Worm (Caenorhabditis elegans) whole organism, late embryonic: ENCODE data around the gene pinn-1.
A peak's percentile ranks its signal among the peaks of the same experiment; 100 is the strongest.

Experiments
- C08G9.2 ChIP-seq: sonication (generic microtip); optimal IDR thresholded peaks from 2 replicates; lab custom pipeline; 2016; ENCODE audit warnings: mild to moderate bottlenecking, missing genetic modification characterization, moderate library complexity, missing compliant biosample characterization
- K02D7.2 ChIP-seq: sonication (generic microtip); optimal IDR thresholded peaks from 2 replicates; lab custom pipeline; 2017; ENCODE audit warnings: mild to moderate bottlenecking, missing genetic modification characterization, missing compliant biosample characterization
- T23F11.4 ChIP-seq: fragments of 200-800 bp; sonication (Bioruptor generic); optimal IDR thresholded peaks from 2 replicates; lab custom pipeline; 2018; ENCODE audit warnings: mild to moderate bottlenecking, missing genetic modification characterization, missing compliant biosample characterization
- ama-1 ChIP-seq: fragments of 150-350 bp; optimal IDR thresholded peaks from 2 replicates; lab custom pipeline; 2014
- ceh-14 ChIP-seq: sonication (generic microtip); optimal IDR thresholded peaks from 2 replicates; lab custom pipeline; 2016; ENCODE audit warnings: missing genotype, missing genetic modification characterization, missing compliant biosample characterization
- ceh-18 ChIP-seq: sonication (generic microtip); optimal IDR thresholded peaks from 2 replicates; lab custom pipeline; 2016; ENCODE audit warnings: missing genetic modification characterization, missing compliant biosample characterization
- ceh-19 ChIP-seq: fragments of 200-800 bp; sonication (Bioruptor generic); optimal IDR thresholded peaks from 2 replicates; lab custom pipeline; 2018; ENCODE audit warnings: mild to moderate bottlenecking, missing genetic modification characterization, missing compliant biosample characterization
- ceh-22 ChIP-seq: sonication (generic microtip); optimal IDR thresholded peaks from 2 replicates; lab custom pipeline; 2017; ENCODE audit warnings: missing biosample characterization, missing genetic modification characterization
- ceh-24 ChIP-seq: sonication (generic microtip); optimal IDR thresholded peaks from 2 replicates; lab custom pipeline; 2016; ENCODE audit warnings: mild to moderate bottlenecking, missing genetic modification characterization, missing compliant biosample characterization
- ceh-31 ChIP-seq: sonication (generic microtip); optimal IDR thresholded peaks from 2 replicates; lab custom pipeline; 2016; ENCODE audit warnings: missing genetic modification characterization, missing compliant biosample characterization
- ceh-34 ChIP-seq: sonication (generic microtip); optimal IDR thresholded peaks from 2 replicates; lab custom pipeline; 2016; ENCODE audit warnings: mild to moderate bottlenecking, missing genetic modification characterization, missing compliant biosample characterization
- ceh-45 ChIP-seq: fragments of 200-800 bp; sonication (Bioruptor generic); IDR thresholded peaks from 2 replicates; pipeline ENCODE4 v1.3.6; 2022; ENCODE audit warnings: missing genetic modification reagents, missing genetic modification characterization, missing compliant biosample characterization
- ceh-48 ChIP-seq: sonication (generic microtip); optimal IDR thresholded peaks from 2 replicates; lab custom pipeline; 2016; ENCODE audit warnings: missing genetic modification characterization, inconsistent platforms, missing compliant biosample characterization
- che-1 ChIP-seq: sonication (generic microtip); optimal IDR thresholded peaks from 2 replicates; lab custom pipeline; 2016; ENCODE audit warnings: mild to moderate bottlenecking, missing genetic modification characterization, missing compliant biosample characterization
- elt-2 ChIP-seq: sonication (generic microtip); optimal IDR thresholded peaks from 2 replicates; lab custom pipeline; 2016; ENCODE audit warnings: missing genetic modification reagents, missing genetic modification characterization, missing compliant biosample characterization
- elt-4 ChIP-seq: sonication (generic microtip); optimal IDR thresholded peaks from 2 replicates; lab custom pipeline; 2016; ENCODE audit warnings: missing genetic modification characterization, missing compliant biosample characterization
- hlh-6 ChIP-seq: sonication (generic microtip); optimal IDR thresholded peaks from 2 replicates; lab custom pipeline; 2016; ENCODE audit warnings: missing genotype, missing genetic modification characterization, missing compliant biosample characterization
- hlh-8 ChIP-seq: sonication (generic microtip); optimal IDR thresholded peaks from 2 replicates; lab custom pipeline; 2016; ENCODE audit warnings: missing genotype, missing genetic modification characterization, missing compliant biosample characterization
- lim-6 ChIP-seq: sonication (generic microtip); optimal IDR thresholded peaks from 2 replicates; lab custom pipeline; 2016; ENCODE audit warnings: missing genetic modification characterization, missing compliant biosample characterization
- lin-11 ChIP-seq: fragments of 200-800 bp; sonication (Bioruptor generic); optimal IDR thresholded peaks from 2 replicates; lab custom pipeline; 2018; ENCODE audit warnings: mild to moderate bottlenecking, missing genetic modification characterization, missing compliant biosample characterization
- nfya-1 ChIP-seq: sonication (generic microtip); optimal IDR thresholded peaks from 2 replicates; lab custom pipeline; 2017; ENCODE audit warnings: missing genetic modification characterization, mild to moderate bottlenecking, missing compliant biosample characterization, antibody characterized with exemption, moderate library complexity
- nhr-11 ChIP-seq: fragments of 150-350 bp; optimal IDR thresholded peaks from 2 replicates; lab custom pipeline; 2014; ENCODE audit warnings: missing biosample characterization, missing genetic modification characterization
- nhr-232 ChIP-seq: sonication (generic microtip); optimal IDR thresholded peaks from 2 replicates; lab custom pipeline; 2016; ENCODE audit warnings: missing genetic modification characterization, missing compliant biosample characterization
- npax-4 ChIP-seq: sonication (generic microtip); optimal IDR thresholded peaks from 2 replicates; lab custom pipeline; 2016; ENCODE audit warnings: missing genetic modification characterization, missing compliant biosample characterization
- odd-2 ChIP-seq: sonication (generic microtip); optimal IDR thresholded peaks from 2 replicates; lab custom pipeline; 2017; ENCODE audit warnings: antibody characterized with exemption, mild to moderate bottlenecking, missing genetic modification characterization, missing compliant biosample characterization
- pag-3 ChIP-seq: sonication (generic microtip); optimal IDR thresholded peaks from 2 replicates; lab custom pipeline; 2016; ENCODE audit warnings: missing compliant biosample characterization, missing genetic modification characterization, borderline replicate concordance
- pat-9 ChIP-seq: fragments of 200-800 bp; sonication (Bioruptor generic); optimal IDR thresholded peaks from 2 replicates; lab custom pipeline; 2018; ENCODE audit warnings: mild to moderate bottlenecking, missing genetic modification characterization, moderate library complexity, missing compliant biosample characterization
- pha-2 ChIP-seq: sonication (generic microtip); optimal IDR thresholded peaks from 2 replicates; lab custom pipeline; 2017; ENCODE audit warnings: mild to moderate bottlenecking, missing genetic modification characterization, missing compliant biosample characterization
- pqm-1 ChIP-seq: sonication (generic microtip); optimal IDR thresholded peaks from 2 replicates; lab custom pipeline; 2016; ENCODE audit warnings: missing genetic modification characterization, missing compliant biosample characterization
- ref-2 ChIP-seq: sonication (generic microtip); optimal IDR thresholded peaks from 2 replicates; lab custom pipeline; 2016; ENCODE audit warnings: missing genetic modification characterization, missing compliant biosample characterization
- sdc-2 ChIP-seq: sonication (generic microtip); optimal IDR thresholded peaks from 2 replicates; lab custom pipeline; 2016; ENCODE audit warnings: missing genotype, missing genetic modification characterization, missing compliant biosample characterization
- sox-2 ChIP-seq: fragments of 200-800 bp; sonication (Bioruptor generic); IDR thresholded peaks from 2 replicates; pipeline ENCODE4 v1.3.6; 2022; ENCODE audit warnings: missing genetic modification reagents, missing genetic modification characterization, missing compliant biosample characterization
- sox-4 ChIP-seq: sonication (generic microtip); optimal IDR thresholded peaks from 2 replicates; lab custom pipeline; 2017; ENCODE audit warnings: mild to moderate bottlenecking, missing genetic modification characterization, inconsistent platforms, missing compliant biosample characterization
- syd-9 ChIP-seq: sonication (generic microtip); optimal IDR thresholded peaks from 2 replicates; lab custom pipeline; 2016; ENCODE audit warnings: mild to moderate bottlenecking, missing genetic modification characterization, moderate library complexity, missing compliant biosample characterization
- tbx-2 ChIP-seq: sonication (generic microtip); optimal IDR thresholded peaks from 2 replicates; lab custom pipeline; 2016; ENCODE audit warnings: missing genetic modification characterization, missing compliant biosample characterization
- unc-3 ChIP-seq, 2 experiments: fragments of 200-800 bp in 1 of 2; sonication (Bioruptor generic) in 1 of 2; sonication (generic microtip) in 1 of 2; conservative IDR thresholded peaks in 1 of 2; optimal IDR thresholded peaks in 1 of 2; 2 replicates each; pipeline versions ENCODE4 v1.3.6 to Lab custom; 2016 to 2022; ENCODE audit warnings: missing compliant biosample characterization in 2 of 2, missing genetic modification characterization in 2 of 2, missing genetic modification reagents in 1 of 2
- unc-55 ChIP-seq: sonication (generic microtip); optimal IDR thresholded peaks from 2 replicates; lab custom pipeline; 2017; ENCODE audit warnings: missing biosample characterization, missing genetic modification reagents, missing genetic modification characterization
- ztf-16 ChIP-seq: sonication (generic microtip); optimal IDR thresholded peaks from 2 replicates; lab custom pipeline; 2017; ENCODE audit warnings: missing genetic modification characterization, missing compliant biosample characterization

pinn-1 gene

ce11 chrII:2901158-2901557 lies 12.4 kb upstream of the pinn-1 start:
- TF ChIP-seq ref-2 (tag; lab: Kevin White, UChicago) (no peak), ceh-48 (tag; lab: Kevin White, UChicago) (peak; percentile 59)
- TF ChIP-seq, all 69 proteins: peak for 1

- no peak for TF ChIP-seq syd-9
- TF ChIP-seq T23F11.4 (GFP tag; lab: Kevin White, UChicago), result no peak
- TF ChIP-seq elt-2, result no peak
- TF ChIP-seq pat-9 (tag; lab: Kevin White, UChicago), result no peak
- TF ChIP-seq K02D7.2 (tag; lab: Kevin White, UChicago), result no peak
- no peak for TF ChIP-seq ceh-24 (tag; lab: Kevin White, UChicago)
- no peak for TF ChIP-seq ceh-14 (tag; lab: Kevin White, UChicago)
- TF ChIP-seq ceh-18 (tag; lab: Kevin White, UChicago), result no peak
- TF ChIP-seq C08G9.2 (tag; lab: Kevin White, UChicago), result no peak
- TF ChIP-seq ceh-34, result no peak
- no peak for TF ChIP-seq lin-11 (tag; lab: Kevin White, UChicago)
- TF ChIP-seq tbx-2 (tag; lab: Kevin White, UChicago), result no peak
- TF ChIP-seq ztf-16 (tag; lab: Kevin White, UChicago), result no peak
- TF ChIP-seq ama-1 (lab: Kevin White, UChicago), result no peak
- no peak for TF ChIP-seq ceh-31 (tag; lab: Kevin White, UChicago)
- TF ChIP-seq hlh-6 (tag; lab: Kevin White, UChicago), result no peak
Measured at ce11 chrII:2900248-2900647, 11.4 kb upstream of the pinn-1 start, which contains the start of gene ubc-26. Gene ubc-26 (minus strand): TSS chrII:2900348.

ce11 chrII:2894295-2894694 lies 5.5 kb upstream of the pinn-1 start, which contains the start of gene sqv-2:
Gene sqv-2 (minus strand): TSS chrII:2894395.
- TF ChIP-seq sdc-2 (tag; lab: Kevin White, UChicago), result no peak
- TF ChIP-seq hlh-8, result no peak
- TF ChIP-seq ceh-24 (tag; lab: Kevin White, UChicago), result no peak
- TF ChIP-seq ceh-45 (GFP tag; lab: Robert Waterston, UW), result no peak
- no peak for TF ChIP-seq nfya-1 (tag; lab: Kevin White, UChicago)
- TF ChIP-seq ceh-22, result no peak
- no peak for TF ChIP-seq sox-2 (GFP tag; lab: Robert Waterston, UW)
- TF ChIP-seq ceh-31 (tag; lab: Kevin White, UChicago), result no peak
- no peak for TF ChIP-seq pag-3 (tag; lab: Kevin White, UChicago)
- no peak for TF ChIP-seq ceh-19 (GFP tag; lab: Kevin White, UChicago)
- TF ChIP-seq ref-2 (tag; lab: Kevin White, UChicago), result no peak
- TF ChIP-seq syd-9, result no peak
- TF ChIP-seq nhr-232 (tag; lab: Kevin White, UChicago), result no peak
- TF ChIP-seq che-1 (tag; lab: Kevin White, UChicago), result no peak
- TF ChIP-seq pha-2, result no peak
- no peak for TF ChIP-seq odd-2 (tag; lab: Kevin White, UChicago)
- TF ChIP-seq K02D7.2 (tag; lab: Kevin White, UChicago), result no peak
- TF ChIP-seq pat-9 (tag; lab: Kevin White, UChicago), result no peak

- peak; percentile 23 for TF ChIP-seq ceh-48 (tag; lab: Kevin White, UChicago)
- no peak for TF ChIP-seq T23F11.4 (GFP tag; lab: Kevin White, UChicago)
Measured at ce11 chrII:2885518-2886449, 3.0 kb downstream of the pinn-1 start.

DNA sequence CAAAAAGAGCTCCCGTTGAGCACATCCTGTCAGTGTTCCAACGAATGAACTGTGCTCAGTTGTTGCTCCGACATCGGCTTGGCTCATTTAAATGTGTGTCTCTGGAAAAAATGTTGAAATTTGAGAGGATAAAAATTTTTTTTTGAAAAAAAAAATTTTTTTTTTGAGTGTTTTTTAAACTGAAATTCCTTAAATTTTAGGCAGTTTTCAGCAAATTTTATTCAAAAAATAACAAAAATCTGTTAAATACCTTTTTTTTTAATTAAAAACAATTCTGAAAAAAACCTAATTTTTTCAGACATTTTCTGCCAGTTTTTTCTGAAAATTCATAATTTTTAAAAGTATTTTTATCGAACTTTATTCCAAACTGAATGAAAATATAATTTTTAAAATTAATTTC lies 4.0 kb downstream of the pinn-1 start, which contains the start of gene pigw-1:
Gene pigw-1 (minus strand): TSS at position 101 of the 400 bp plus-strand sequence.
- no peak for TF ChIP-seq unc-55 (GFP tag; lab: Kevin White, UChicago)
- TF ChIP-seq npax-4 (tag; lab: Kevin White, UChicago), result no peak
- no peak for TF ChIP-seq pqm-1 (tag; lab: Kevin White, UChicago)
- TF ChIP-seq ceh-22, result no peak
- no peak for TF ChIP-seq nhr-232 (tag; lab: Kevin White, UChicago)
- no peak for TF ChIP-seq pag-3 (tag; lab: Kevin White, UChicago)
- TF ChIP-seq unc-3 (GFP tag; conservative IDR thresholded peaks at IDR 0.05; lab: Robert Waterston, UW), result no peak
- no peak for TF ChIP-seq unc-3 (tag; optimal IDR thresholded peaks at IDR 0.05; lab: Kevin White, UChicago)
- no peak for TF ChIP-seq lim-6 (tag; lab: Kevin White, UChicago)
- TF ChIP-seq ceh-18 (tag; lab: Kevin White, UChicago), result no peak
- no peak for TF ChIP-seq hlh-8
- no peak for TF ChIP-seq sox-4 (tag; lab: Kevin White, UChicago)
- no peak for TF ChIP-seq elt-4 (tag; lab: Kevin White, UChicago)
- no peak for TF ChIP-seq nhr-11 (tag; lab: Kevin White, UChicago)
- TF ChIP-seq lin-11 (tag; lab: Kevin White, UChicago), result no peak
- no peak for TF ChIP-seq odd-2 (tag; lab: Kevin White, UChicago)
- no peak for TF ChIP-seq T23F11.4 (GFP tag; lab: Kevin White, UChicago)
